Fruit fly (Drosophila melanogaster) whole organism, embryonic: ENCODE data around the gene L2HGDH.

Experiments used
- CG14710 ChIP-seq: fragments of 200-800 bp; sonication (Bioruptor generic); optimal IDR thresholded peaks from 3 replicates; lab custom pipeline; 2019; ENCODE audit warnings: missing biosample characterization, mild to moderate bottlenecking, missing genetic modification characterization, moderate library complexity
- Usf ChIP-seq: fragments of 200-800 bp; sonication (Bioruptor generic); optimal IDR thresholded peaks from 2 replicates; lab custom pipeline; 2017; ENCODE audit warnings: missing genotype, missing biosample characterization, missing genetic modification characterization
- chif ChIP-seq, 2 experiments: fragments of 200-800 bp; sonication (Bioruptor generic); optimal IDR thresholded peaks; 3 replicates each; lab custom pipeline; 2016; ENCODE audit warnings: missing biosample characterization in 2 of 2, missing genetic modification characterization in 2 of 2
- odd ChIP-seq: fragments of 200-800 bp; sonication (Bioruptor generic); optimal IDR thresholded peaks from 2 replicates; lab custom pipeline; 2017; ENCODE audit warnings: missing biosample characterization, mild to moderate bottlenecking, missing genetic modification characterization

dm6 chr2L:18995660-18996417 lies 21.6 kb upstream of the L2HGDH start, which contains the start of gene CG10650:
- TF ChIP-seq CG14710 (tag; lab: Kevin White, UChicago) (no peak), odd (GFP tag; lab: Kevin White, UChicago) (no peak), chif (GFP tag; optimal IDR thresholded peaks at IDR 0.05; lab: Kevin White, UChicago) (no peak), Usf (GFP tag; lab: Kevin White, UChicago) (no peak)
